Fruit fly (Drosophila melanogaster) whole organism, prepupa: ENCODE results near the gene Plap.

Experiments used
- CG10631 ChIP-seq: fragments of 200-800 bp; sonication (Bioruptor generic); optimal IDR thresholded peaks from 2 replicates; lab custom pipeline; 2016; ENCODE audit warnings: missing biosample characterization, missing genetic modification characterization
- CG11294 ChIP-seq: fragments of 200-800 bp; sonication (Bioruptor generic); IDR thresholded peaks from 2 replicates; pipeline ENCODE4 v1.3.6; 2022; ENCODE audit warnings: missing biosample characterization, missing genetic modification characterization
- CG11762 ChIP-seq: fragments of 200-800 bp; sonication (Bioruptor generic); optimal IDR thresholded peaks from 3 replicates; lab custom pipeline; 2016; ENCODE audit warnings: missing biosample characterization, missing genetic modification characterization; ENCODE audit not compliant: insufficient read depth
- CG15336 ChIP-seq: fragments of 200-800 bp; sonication (Bioruptor generic); IDR thresholded peaks from 2 replicates; pipeline ENCODE4 v1.3.6; 2022; ENCODE audit warnings: missing biosample characterization, missing genetic modification characterization
- CG16779 ChIP-seq: fragments of 200-800 bp; sonication (Bioruptor generic); optimal IDR thresholded peaks from 3 replicates; lab custom pipeline; 2017; ENCODE audit warnings: missing biosample characterization, mild to moderate bottlenecking, missing genetic modification characterization
- CG31627 ChIP-seq: fragments of 200-800 bp; sonication (Bioruptor generic); optimal IDR thresholded peaks from 3 replicates; lab custom pipeline; 2016; ENCODE audit warnings: missing biosample characterization, missing genetic modification characterization
- CG32006 ChIP-seq: fragments of 200-800 bp; sonication (Bioruptor generic); optimal IDR thresholded peaks from 3 replicates; lab custom pipeline; 2017; ENCODE audit warnings: missing biosample characterization, mild to moderate bottlenecking, missing genetic modification characterization
- CG4318 ChIP-seq: fragments of 200-800 bp; sonication (Bioruptor generic); optimal IDR thresholded peaks from 3 replicates; lab custom pipeline; 2017; ENCODE audit warnings: missing biosample characterization, mild to moderate bottlenecking, missing genetic modification characterization
- CG6163 ChIP-seq: fragments of 200-800 bp; sonication (Bioruptor generic); IDR thresholded peaks from 3 replicates; pipeline ENCODE4 v1.3.6; 2022; ENCODE audit warnings: missing biosample characterization, missing genetic modification characterization
- CG6276 ChIP-seq: fragments of 200-800 bp; sonication (Bioruptor generic); optimal IDR thresholded peaks from 2 replicates; lab custom pipeline; 2017; ENCODE audit warnings: missing biosample characterization, mild to moderate bottlenecking, missing genetic modification characterization
- CG6792 ChIP-seq: fragments of 200-800 bp; sonication (Bioruptor generic); optimal IDR thresholded peaks from 3 replicates; lab custom pipeline; 2016; ENCODE audit warnings: missing biosample characterization, missing genetic modification characterization
- CG6808 ChIP-seq: fragments of 200-800 bp; sonication (Bioruptor generic); optimal IDR thresholded peaks from 3 replicates; lab custom pipeline; 2017; ENCODE audit warnings: missing biosample characterization, missing genetic modification characterization, mild to moderate bottlenecking, moderate library complexity, missing genetic modification reagents
- CG6854 ChIP-seq: fragments of 200-800 bp; sonication (Bioruptor generic); optimal IDR thresholded peaks from 2 replicates; lab custom pipeline; 2017; ENCODE audit warnings: missing biosample characterization, mild to moderate bottlenecking, missing genetic modification characterization
- CG8319 ChIP-seq: fragments of 200-800 bp; sonication (Bioruptor generic); optimal IDR thresholded peaks from 3 replicates; lab custom pipeline; 2016; ENCODE audit warnings: missing biosample characterization, missing genetic modification characterization
- CG8632 ChIP-seq: fragments of 200-800 bp; sonication (Bioruptor generic); optimal IDR thresholded peaks from 3 replicates; lab custom pipeline; 2016; ENCODE audit warnings: missing biosample characterization, missing genetic modification characterization
- CG9139 ChIP-seq: fragments of 200-800 bp; sonication (Bioruptor generic); optimal IDR thresholded peaks from 3 replicates; lab custom pipeline; 2017; ENCODE audit warnings: missing biosample characterization, mild to moderate bottlenecking, missing genetic modification characterization
- Eip78C ChIP-seq: fragments of 200-800 bp; sonication (Bioruptor generic); peaks from one replicate; lab custom pipeline; 2016; ENCODE audit warnings: missing biosample characterization, missing genetic modification characterization
- Eip93F ChIP-seq: fragments of 200-800 bp; sonication (Bioruptor generic); optimal IDR thresholded peaks from 2 replicates; lab custom pipeline; 2016; ENCODE audit warnings: missing biosample characterization, mild to moderate bottlenecking, missing genetic modification characterization
- Ets21C ChIP-seq: fragments of 200-800 bp; sonication (Bioruptor generic); optimal IDR thresholded peaks from 3 replicates; lab custom pipeline; 2016; ENCODE audit warnings: missing biosample characterization, missing genetic modification characterization
- Hr4 ChIP-seq: fragments of 200-800 bp; sonication (Bioruptor generic); optimal IDR thresholded peaks from 3 replicates; lab custom pipeline; 2016; ENCODE audit warnings: missing biosample characterization, missing genetic modification characterization
- Lpt ChIP-seq: fragments of 200-800 bp; sonication (Bioruptor generic); optimal IDR thresholded peaks from 3 replicates; lab custom pipeline; 2016; ENCODE audit warnings: missing biosample characterization, missing genetic modification characterization
- Smox ChIP-seq: fragments of 200-800 bp; sonication (Bioruptor generic); optimal IDR thresholded peaks from 3 replicates; lab custom pipeline; 2016; ENCODE audit warnings: missing biosample characterization, missing genetic modification characterization
- Sox14 ChIP-seq: fragments of 200-800 bp; sonication (Bioruptor generic); optimal IDR thresholded peaks from 3 replicates; lab custom pipeline; 2016; ENCODE audit warnings: missing biosample characterization, missing genetic modification characterization
- Sox15 ChIP-seq: fragments of 200-800 bp; sonication (Bioruptor generic); optimal IDR thresholded peaks from 3 replicates; lab custom pipeline; 2016; ENCODE audit warnings: missing biosample characterization, missing genetic modification characterization
- cyc ChIP-seq: fragments of 200-800 bp; sonication (Bioruptor generic); optimal IDR thresholded peaks from 3 replicates; lab custom pipeline; 2016; ENCODE audit warnings: missing biosample characterization, missing genetic modification characterization
- dsx ChIP-seq: fragments of 200-800 bp; optimal IDR thresholded peaks from 3 replicates; lab custom pipeline; 2019; ENCODE audit warnings: missing biosample characterization, mild to moderate bottlenecking, missing genetic modification characterization, moderate library complexity; ENCODE audit not compliant: poor library complexity, severe bottlenecking
- eg ChIP-seq: fragments of 200-800 bp; sonication (Bioruptor generic); IDR thresholded peaks from 3 replicates; pipeline ENCODE4 v1.3.6; 2022; ENCODE audit warnings: missing biosample characterization, missing genetic modification characterization
- fd59A ChIP-seq: fragments of 200-800 bp; sonication (Bioruptor generic); optimal IDR thresholded peaks from 2 replicates; lab custom pipeline; 2017; ENCODE audit warnings: missing biosample characterization, mild to moderate bottlenecking, missing genetic modification characterization, missing genetic modification reagents
- fkh ChIP-seq: fragments of 200-800 bp; sonication (Bioruptor generic); optimal IDR thresholded peaks from 3 replicates; lab custom pipeline; 2017; ENCODE audit warnings: missing biosample characterization, mild to moderate bottlenecking, missing genetic modification characterization, moderate library complexity
- lz ChIP-seq: fragments of 200-800 bp; sonication (Bioruptor generic); optimal IDR thresholded peaks from 3 replicates; lab custom pipeline; 2016; ENCODE audit warnings: missing biosample characterization, missing genetic modification characterization
- net ChIP-seq: fragments of 200-800 bp; sonication (Bioruptor generic); optimal IDR thresholded peaks from 3 replicates; lab custom pipeline; 2016; ENCODE audit warnings: missing biosample characterization, missing genetic modification characterization
- pdm3 ChIP-seq: fragments of 200-800 bp; sonication (Bioruptor generic); optimal IDR thresholded peaks from 3 replicates; lab custom pipeline; 2016; ENCODE audit warnings: missing biosample characterization, missing genetic modification characterization
- salr ChIP-seq, 2 experiments: fragments of 200-800 bp; sonication (Bioruptor generic); optimal IDR thresholded peaks; 3 replicates each; lab custom pipeline; 2016 to 2018; ENCODE audit warnings: missing biosample characterization in 2 of 2, missing genetic modification characterization in 2 of 2, mild to moderate bottlenecking in 1 of 2
- spab ChIP-seq: fragments of 200-800 bp; sonication (Bioruptor generic); optimal IDR thresholded peaks from 2 replicates; lab custom pipeline; 2017; ENCODE audit warnings: missing biosample characterization, mild to moderate bottlenecking, missing genetic modification characterization, missing genetic modification reagents
- svp ChIP-seq: fragments of 200-800 bp; sonication (Bioruptor generic); peaks from one replicate; lab custom pipeline; 2016; ENCODE audit warnings: missing biosample characterization, missing genetic modification characterization
- topi ChIP-seq: fragments of 200-800 bp; sonication (Bioruptor generic); optimal IDR thresholded peaks from 3 replicates; lab custom pipeline; 2016; ENCODE audit warnings: missing biosample characterization, missing genetic modification characterization
- vri ChIP-seq: fragments of 200-800 bp; sonication (Bioruptor generic); optimal IDR thresholded peaks from 3 replicates; lab custom pipeline; 2016; ENCODE audit warnings: missing biosample characterization, mild to moderate bottlenecking, missing genetic modification characterization

Plap gene

dm6 chr2L:1123078-1123818 lies 46.9 kb downstream of the Plap start:
- TF ChIP-seq CG16779 (tag; lab: Kevin White, UChicago) (no peak), svp (GFP tag; lab: Kevin White, UChicago) (peak; percentile 72), fkh (GFP tag; lab: Kevin White, UChicago) (peak; percentile 82), Eip78C (GFP tag; lab: Kevin White, UChicago) (peak; percentile 40), CG11294 (GFP tag; lab: Robert Waterston, UW) (no peak), fd59A (GFP tag; lab: Kevin White, UChicago) (no peak)

dm6 chr2L:1122711-1122960 lies 47.5 kb downstream of the Plap start:
- TF ChIP-seq net (GFP tag; lab: Kevin White, UChicago) (no peak), Hr4 (GFP tag; lab: Kevin White, UChicago) (no peak), fkh (GFP tag; lab: Kevin White, UChicago) (peak; percentile 29)

- peak; percentile 34 for TF ChIP-seq svp (GFP tag; lab: Kevin White, UChicago)
- no peak for TF ChIP-seq CG4318 (GFP tag; lab: Kevin White, UChicago)
- TF ChIP-seq Eip78C (GFP tag; lab: Kevin White, UChicago), result peak; percentile 21
Measured at dm6 chr2L:1121942-1122710, 48.0 kb downstream of the Plap start.

DNA sequence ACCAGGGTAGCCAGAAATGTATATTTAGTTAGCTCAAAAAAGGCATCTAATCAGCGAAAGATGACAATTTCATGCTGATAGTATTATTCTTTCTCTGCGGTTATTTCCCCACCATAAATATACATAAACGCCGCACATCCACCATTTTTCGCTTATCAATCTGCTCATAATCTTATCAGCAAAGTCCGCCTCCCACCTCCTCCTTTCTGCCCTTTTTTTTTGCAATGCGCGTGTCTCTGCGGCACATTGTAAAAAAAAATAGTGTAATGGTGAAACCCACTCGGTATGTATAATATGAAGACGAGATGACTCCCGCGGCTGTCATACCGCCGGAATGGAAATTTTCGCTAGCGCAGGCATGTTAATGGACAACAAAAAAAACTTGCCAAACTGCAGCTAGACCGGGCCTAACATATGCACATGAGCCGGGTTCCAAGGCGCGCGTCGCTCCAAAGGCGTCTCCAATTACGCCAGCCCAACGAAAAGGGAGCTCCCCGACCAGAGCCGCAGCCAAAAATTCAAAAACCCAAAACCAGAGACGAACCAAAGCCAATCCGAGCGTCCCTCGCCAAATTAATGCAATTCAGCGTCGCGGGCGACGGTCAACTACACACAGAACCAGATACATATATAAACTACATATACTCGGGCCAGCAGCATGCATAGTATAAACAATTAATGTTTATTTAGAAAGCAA lies 49.8 kb downstream of the Plap start:
- TF ChIP-seq fkh (GFP tag; lab: Kevin White, UChicago) (no peak), CG6163 (GFP tag; lab: Robert Waterston, UW) (peak; percentile 23; the same call in 1 of the 3 replicates)

dm6 chr2L:1118880-1119809 lies 51.0 kb downstream of the Plap start:
- TF ChIP-seq topi (peak; percentile 81), vri (GFP tag; lab: Kevin White, UChicago) (peak; percentile 79), CG6792 (peak; percentile 77), svp (GFP tag; lab: Kevin White, UChicago) (peak; percentile 96), pdm3 (peak; percentile 85), CG6854 (GFP tag; lab: Kevin White, UChicago) (no peak), eg (peak; percentile 84), CG15336 (GFP tag; lab: Robert Waterston, UW) (peak; percentile 78), CG8632 (peak; percentile 70), CG31627 (GFP tag; lab: Kevin White, UChicago) (peak; percentile 81), Sox15 (GFP tag; lab: Kevin White, UChicago) (peak; percentile 73), CG6276 (GFP tag; lab: Kevin White, UChicago) (peak; percentile 72), CG4318 (GFP tag; lab: Kevin White, UChicago) (peak; percentile 31), lz (GFP tag; lab: Kevin White, UChicago) (peak; percentile 83), Ets21C (GFP tag; lab: Kevin White, UChicago) (peak; percentile 57), CG16779 (tag; lab: Kevin White, UChicago) (peak; percentile 35), Eip93F (peak; percentile 62), CG11762 (GFP tag; lab: Kevin White, UChicago) (peak; percentile 70), CG8319 (GFP tag; lab: Kevin White, UChicago) (peak; percentile 75), Sox14 (GFP tag; lab: Kevin White, UChicago) (peak; percentile 87), CG6808 (GFP tag; lab: Kevin White, UChicago) (peak; percentile 52), Lpt (GFP tag; lab: Kevin White, UChicago) (peak; percentile 1), cyc (GFP tag; lab: Kevin White, UChicago) (peak; percentile 73), CG10631 (GFP tag; lab: Kevin White, UChicago) (peak; percentile 68), CG9139 (GFP tag; lab: Kevin White, UChicago) (peak; percentile 9), CG32006 (GFP tag; lab: Kevin White, UChicago) (peak; percentile 85), salr (GFP tag; optimal IDR thresholded peaks at IDR 0.05; lab: Kevin White, UChicago) (peak in 1 of 2 experiments; percentile 73), Smox (GFP tag; lab: Kevin White, UChicago) (peak; percentile 81), dsx (peak; percentile 34), spab (GFP tag; lab: Kevin White, UChicago) (peak; percentile 61)
